Worm (Caenorhabditis elegans): ENCODE results near the gene cal-5.

ce11 chrX:5105703-5106102, 27.9 kb upstream of the cal-5 start:
- TF ChIP-seq tbx-2 (tag; optimal IDR thresholded peaks at IDR 0.05) (no peak), pqm-1 (tag; optimal IDR thresholded peaks at IDR 0.05) (no peak), pha-4 (tag; optimal IDR thresholded peaks at IDR 0.05) (no peak), nhr-23 (tag; optimal IDR thresholded peaks at IDR 0.05) (no peak), nhr-28 (tag; optimal IDR thresholded peaks at IDR 0.05) (no peak), nhr-237 (tag; optimal IDR thresholded peaks at IDR 0.05) (no peak), unc-62 (GFP tag; optimal IDR thresholded peaks at IDR 0.05) (no peak), lin-39 (tag; optimal IDR thresholded peaks at IDR 0.05) (no peak), R02D3.7 (tag; optimal IDR thresholded peaks at IDR 0.05) (no peak), zag-1 (tag; optimal IDR thresholded peaks at IDR 0.05) (no peak), egl-27 (tag; optimal IDR thresholded peaks at IDR 0.05) (no peak), ama-1 (optimal IDR thresholded peaks at IDR 0.05) (no peak), snpc-4 (tag; optimal IDR thresholded peaks at IDR 0.05) (no peak)

Data from whole organism, L3 larva.